Worm (Caenorhabditis elegans) whole organism, L1 larva: Measurements from ENCODE around the gene twk-8.

ENCODE experiments used
- C04F5.9 ChIP-seq: sonication (generic microtip); optimal IDR thresholded peaks from 2 replicates; lab custom pipeline; 2016; ENCODE audit warnings: missing genetic modification characterization, missing compliant biosample characterization
- C34B4.2 ChIP-seq: sonication (generic microtip); optimal IDR thresholded peaks from 2 replicates; lab custom pipeline; 2017; ENCODE audit warnings: mild to moderate bottlenecking, missing genetic modification characterization, missing compliant biosample characterization
- F16B12.6 ChIP-seq: fragments of 150-350 bp; optimal IDR thresholded peaks from 2 replicates; lab custom pipeline; 2014; ENCODE audit warnings: missing biosample characterization, missing genetic modification characterization
- aha-1 ChIP-seq: fragments of 150-350 bp; optimal IDR thresholded peaks from 2 replicates; lab custom pipeline; 2014; ENCODE audit warnings: missing biosample characterization, missing genetic modification characterization
- aly-2 ChIP-seq: fragments of 150-350 bp; optimal IDR thresholded peaks from 2 replicates; lab custom pipeline; 2014; ENCODE audit warnings: missing biosample characterization, missing genetic modification characterization
- ceh-63 ChIP-seq: fragments of 200-800 bp; sonication (Bioruptor generic); optimal IDR thresholded peaks from 2 replicates; lab custom pipeline; 2018; ENCODE audit warnings: mild to moderate bottlenecking, missing genetic modification characterization, missing compliant biosample characterization
- ceh-8 ChIP-seq: fragments of 200-800 bp; sonication (Bioruptor generic); optimal IDR thresholded peaks from 2 replicates; lab custom pipeline; 2018; ENCODE audit warnings: mild to moderate bottlenecking, missing genetic modification characterization, moderate library complexity, missing compliant biosample characterization
- ceh-88 ChIP-seq: fragments of 200-800 bp; sonication (Bioruptor generic); IDR thresholded peaks from 2 replicates; pipeline ENCODE4 v1.3.6; 2022; ENCODE audit warnings: missing genetic modification characterization, missing compliant biosample characterization
- ces-1 ChIP-seq: fragments of 150-350 bp; optimal IDR thresholded peaks from 2 replicates; lab custom pipeline; 2014; ENCODE audit warnings: missing biosample characterization, missing genetic modification reagents, missing genetic modification characterization
- dpl-1 ChIP-seq, 3 experiments: fragments of 150-350 bp in 2 of 3; sonication (generic microtip) in 1 of 3; optimal IDR thresholded peaks; 2 replicates each; lab custom pipeline; 2014 to 2017; ENCODE audit warnings: missing biosample characterization in 3 of 3, missing genetic modification characterization in 3 of 3, missing genetic modification reagents in 3 of 3
- efl-1 ChIP-seq, 4 experiments: fragments of 150-350 bp; optimal IDR thresholded peaks in 3 of 4; peaks in 1 of 4; 1 replicate in 1 of 4; 2 replicates in 3 of 4; lab custom pipeline; 2014; ENCODE audit warnings: missing biosample characterization in 2 of 4, missing genetic modification characterization in 2 of 4, missing genetic modification reagents in 2 of 4
- efl-3 ChIP-seq: fragments of 200-800 bp; sonication (Bioruptor generic); optimal IDR thresholded peaks from 2 replicates; lab custom pipeline; 2018; ENCODE audit warnings: mild to moderate bottlenecking, missing genetic modification characterization, missing compliant biosample characterization
- egl-13 ChIP-seq: sonication (generic microtip); optimal IDR thresholded peaks from 2 replicates; lab custom pipeline; 2016; ENCODE audit warnings: missing genotype, missing genetic modification reagents, missing genetic modification characterization, missing compliant biosample characterization
- ets-5 ChIP-seq: fragments of 200-800 bp; sonication (Bioruptor generic); IDR thresholded peaks from 2 replicates; pipeline ENCODE4 v1.3.6; 2022; ENCODE audit warnings: missing genetic modification characterization, missing compliant biosample characterization
- fkh-10 ChIP-seq: sonication (generic microtip); optimal IDR thresholded peaks from 2 replicates; lab custom pipeline; 2017; ENCODE audit warnings: missing biosample characterization, missing genetic modification reagents, missing genetic modification characterization
- fkh-4 ChIP-seq: sonication (generic microtip); optimal IDR thresholded peaks from 2 replicates; lab custom pipeline; 2016; ENCODE audit warnings: missing compliant biosample characterization, missing genetic modification characterization, borderline replicate concordance
- fos-1 ChIP-seq: fragments of 150-350 bp; optimal IDR thresholded peaks from 2 replicates; lab custom pipeline; 2014; ENCODE audit warnings: missing biosample characterization, missing genetic modification characterization
- hlh-4 ChIP-seq: sonication (generic microtip); optimal IDR thresholded peaks from 2 replicates; lab custom pipeline; 2016; ENCODE audit warnings: mild to moderate bottlenecking, missing genetic modification characterization, missing compliant biosample characterization
- irx-1 ChIP-seq: sonication (generic microtip); optimal IDR thresholded peaks from 2 replicates; lab custom pipeline; 2016; ENCODE audit warnings: missing genetic modification characterization, missing compliant biosample characterization
- jun-1 ChIP-seq: fragments of 150-350 bp; optimal IDR thresholded peaks from 2 replicates; lab custom pipeline; 2014; ENCODE audit warnings: missing biosample characterization, missing genetic modification reagents, missing genetic modification characterization
- lin-14 ChIP-seq: fragments of 200-800 bp; sonication (Bioruptor generic); optimal IDR thresholded peaks from 2 replicates; lab custom pipeline; 2018; ENCODE audit warnings: mild to moderate bottlenecking, missing genetic modification characterization, moderate library complexity, missing compliant biosample characterization
- lin-15B ChIP-seq: fragments of 150-350 bp; sonication (generic microtip); optimal IDR thresholded peaks from 3 replicates; lab custom pipeline; 2014; ENCODE audit warnings: missing biosample characterization, missing genetic modification characterization
- lin-35 ChIP-seq, 2 experiments: fragments of 150-350 bp; optimal IDR thresholded peaks; 2 replicates each; lab custom pipeline; 2014; ENCODE audit warnings: missing biosample characterization in 2 of 2, missing genetic modification characterization in 2 of 2, missing genetic modification reagents in 2 of 2
- lin-39 ChIP-seq: fragments of 150-350 bp; optimal IDR thresholded peaks from 2 replicates; lab custom pipeline; 2014; ENCODE audit warnings: missing biosample characterization, missing genetic modification reagents, missing genetic modification characterization
- lsy-2 ChIP-seq, 2 experiments: fragments of 150-350 bp; optimal IDR thresholded peaks; 2 replicates each; lab custom pipeline; 2014; ENCODE audit warnings: missing biosample characterization in 2 of 2, missing genetic modification characterization in 2 of 2
- mab-9 ChIP-seq: fragments of 200-800 bp; sonication (Bioruptor generic); IDR thresholded peaks from 2 replicates; pipeline ENCODE4 v1.3.6; 2022; ENCODE audit warnings: missing genetic modification reagents, missing genetic modification characterization, missing compliant biosample characterization
- mef-2 ChIP-seq: fragments of 150-350 bp; optimal IDR thresholded peaks from 2 replicates; lab custom pipeline; 2014; ENCODE audit warnings: missing biosample characterization, missing genetic modification characterization
- nhr-12 ChIP-seq: sonication (generic microtip); optimal IDR thresholded peaks from 2 replicates; lab custom pipeline; 2017; ENCODE audit warnings: missing biosample characterization, missing genetic modification characterization
- nhr-19 ChIP-seq: fragments of 200-800 bp; sonication (Bioruptor generic); conservative IDR thresholded peaks from 2 replicates; pipeline ENCODE4 v1.3.6; 2022; ENCODE audit warnings: missing genetic modification characterization, missing compliant biosample characterization
- nhr-237 ChIP-seq: fragments of 150-350 bp; optimal IDR thresholded peaks from 2 replicates; lab custom pipeline; 2014; ENCODE audit warnings: missing biosample characterization, missing genetic modification characterization
- nhr-28 ChIP-seq: fragments of 150-350 bp; optimal IDR thresholded peaks from 2 replicates; lab custom pipeline; 2014; ENCODE audit warnings: missing biosample characterization, missing genetic modification characterization
- nhr-71 ChIP-seq: sonication (generic microtip); optimal IDR thresholded peaks from 2 replicates; lab custom pipeline; 2016; ENCODE audit warnings: mild to moderate bottlenecking, missing genetic modification characterization, moderate library complexity, missing compliant biosample characterization
- nhr-76 ChIP-seq: sonication (generic microtip); optimal IDR thresholded peaks from 2 replicates; lab custom pipeline; 2017; ENCODE audit warnings: missing biosample characterization, missing genetic modification characterization
- nhr-77 ChIP-seq: fragments of 150-350 bp; optimal IDR thresholded peaks from 2 replicates; lab custom pipeline; 2014; ENCODE audit warnings: missing biosample characterization, missing genetic modification characterization
- nhr-85 ChIP-seq: sonication (generic microtip); peaks from one replicate; lab custom pipeline; 2016; ENCODE audit warnings: missing genetic modification characterization, inconsistent platforms, missing compliant biosample characterization
- nhr-90 ChIP-seq: sonication (generic microtip); optimal IDR thresholded peaks from 2 replicates; lab custom pipeline; 2016; ENCODE audit warnings: mild to moderate bottlenecking, missing genetic modification characterization, missing compliant biosample characterization; ENCODE audit not compliant: poor library complexity
- pax-3 ChIP-seq: fragments of 200-800 bp; sonication (Bioruptor generic); optimal IDR thresholded peaks from 2 replicates; lab custom pipeline; 2018; ENCODE audit warnings: mild to moderate bottlenecking, missing genetic modification characterization, moderate library complexity, missing compliant biosample characterization
- rnt-1 ChIP-seq: sonication (generic microtip); optimal IDR thresholded peaks from 2 replicates; lab custom pipeline; 2016; ENCODE audit warnings: mild to moderate bottlenecking, missing genetic modification characterization, moderate library complexity, missing compliant biosample characterization
- skn-1 ChIP-seq: fragments of 150-350 bp; optimal IDR thresholded peaks from 2 replicates; lab custom pipeline; 2014; ENCODE audit warnings: missing biosample characterization, missing genetic modification characterization
- snpc-4 ChIP-seq: fragments of 150-350 bp; optimal IDR thresholded peaks from 2 replicates; lab custom pipeline; 2014; ENCODE audit warnings: missing biosample characterization, missing genetic modification characterization
- sox-4 ChIP-seq: sonication (generic microtip); optimal IDR thresholded peaks from 2 replicates; lab custom pipeline; 2016; ENCODE audit warnings: missing genetic modification characterization, missing compliant biosample characterization
- sup-37 ChIP-seq: fragments of 200-800 bp; sonication (Bioruptor generic); optimal IDR thresholded peaks from 2 replicates; lab custom pipeline; 2018; ENCODE audit warnings: mild to moderate bottlenecking, missing genetic modification characterization, missing compliant biosample characterization
- xbp-1 ChIP-seq: sonication (generic microtip); optimal IDR thresholded peaks from 2 replicates; lab custom pipeline; 2016; ENCODE audit warnings: missing genetic modification characterization, missing compliant biosample characterization

Gene twk-8

DNA sequence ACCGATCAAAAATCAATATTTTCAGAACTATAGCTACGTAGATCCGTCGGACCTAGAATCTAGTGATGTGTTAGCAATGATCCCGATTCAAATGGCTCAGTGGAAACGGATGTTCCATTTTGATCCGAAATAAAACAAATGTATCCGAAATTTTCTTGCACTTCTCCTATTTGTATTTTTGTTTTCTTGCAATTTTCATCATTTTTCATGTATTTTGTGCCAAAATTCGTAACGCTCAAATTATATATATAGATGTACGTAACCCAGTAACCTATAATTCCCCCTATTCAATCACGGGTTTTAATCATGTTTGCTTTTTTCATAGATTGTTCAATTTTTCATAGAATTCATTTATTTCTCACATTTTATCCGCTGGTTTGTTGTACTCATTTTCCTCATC is 16.8 kb downstream of the twk-8 start, which contains the start of gene gldi-10:
gldi-10 (plus strand) TSS at position 301 of the 400 bp plus-strand sequence.
- no peak for TF ChIP-seq lsy-2 (tag; optimal IDR thresholded peaks at IDR 0.05; lab: Kevin White, UChicago)
- no peak for TF ChIP-seq efl-1 (optimal IDR thresholded peaks at IDR 0.05; lab: Kevin White, UChicago)
- TF ChIP-seq efl-1 (GFP tag; optimal IDR thresholded peaks at IDR 0.05 in 1 of 2; lab: Kevin White, UChicago) = peak in 1 of 2 experiments; percentile 78
- TF ChIP-seq ceh-8 (GFP tag; lab: Kevin White, UChicago) = no peak

ce11 chrIV:9100835-9101234 is 18.7 kb downstream of the twk-8 start:
- no peak for TF ChIP-seq nhr-28 (tag; lab: Kevin White, UChicago)
- TF ChIP-seq ceh-8 (GFP tag; lab: Kevin White, UChicago) = no peak
- no peak for TF ChIP-seq nhr-76
- no peak for TF ChIP-seq irx-1 (tag; lab: Kevin White, UChicago)
- no peak for TF ChIP-seq efl-3
- no peak for TF ChIP-seq nhr-85 (tag; lab: Kevin White, UChicago)
- TF ChIP-seq rnt-1 (tag; lab: Kevin White, UChicago) = no peak

DNA sequence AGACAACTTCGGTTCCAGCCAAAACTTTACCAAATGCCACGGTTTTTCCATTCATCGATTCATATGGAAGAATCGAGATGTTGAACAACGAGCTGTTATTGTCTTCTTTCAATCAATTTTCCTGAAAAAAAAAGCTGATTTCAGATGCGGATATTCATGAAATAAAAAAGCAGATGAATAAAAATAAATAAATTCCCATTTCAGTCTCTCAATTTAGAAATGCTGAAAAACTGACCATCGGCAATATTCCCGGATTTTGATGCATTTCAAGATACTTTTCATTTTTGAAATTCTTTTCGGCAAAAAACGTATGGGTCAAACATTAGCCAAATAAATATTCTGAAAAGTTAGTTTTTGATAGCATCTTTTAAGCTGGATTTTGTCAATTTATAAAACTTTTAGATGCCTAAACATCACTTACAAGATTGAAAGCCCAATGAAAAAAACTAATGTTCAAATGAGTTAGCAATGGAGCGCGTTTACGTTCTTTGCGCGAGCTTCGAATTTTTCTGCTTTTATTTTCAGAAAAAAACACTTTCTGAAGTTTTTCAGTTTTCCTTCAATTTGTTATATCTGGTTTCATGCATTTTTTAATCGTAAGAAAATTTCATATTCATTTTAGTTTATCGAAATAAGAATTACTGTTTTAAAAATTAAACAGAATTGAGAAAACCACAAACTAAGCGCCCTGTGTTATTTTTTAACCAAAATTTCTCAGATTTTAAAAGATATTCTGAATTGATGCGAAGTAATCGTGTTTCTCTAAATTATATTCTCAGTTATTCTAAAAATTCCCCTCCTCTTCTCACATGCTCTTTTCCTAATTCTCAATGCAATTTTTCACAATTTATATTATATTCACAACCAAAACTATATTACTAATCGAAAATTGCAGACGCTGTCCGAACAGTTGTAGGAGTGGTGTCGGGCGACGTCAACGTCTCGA is 22.2 kb downstream of the twk-8 start, which contains the start of the genes C01F6.14 and fem-3:
C01F6.14 (minus strand) TSS at position 51 of the 946 bp plus-strand sequence.
fem-3 (plus strand) TSS at position 896 of the 946 bp plus-strand sequence.
- TF ChIP-seq mef-2 (tag; lab: Kevin White, UChicago) (no peak), ceh-63 (GFP tag; lab: Kevin White, UChicago) (no peak), hlh-4 (tag; lab: Kevin White, UChicago) (no peak), skn-1 (tag; lab: Kevin White, UChicago) (peak; percentile 14), sox-4 (no peak), fkh-4 (tag; lab: Kevin White, UChicago) (no peak), ets-5 (GFP tag; lab: Robert Waterston, UW) (no peak), nhr-12 (no peak), ceh-88 (GFP tag; lab: Robert Waterston, UW) (no peak), egl-13 (no peak), aly-2 (tag; lab: Kevin White, UChicago) (no peak), xbp-1 (no peak), C04F5.9 (tag; lab: Kevin White, UChicago) (no peak), lsy-2 (tag; optimal IDR thresholded peaks at IDR 0.05; lab: Kevin White, UChicago) (peak in 1 of 2 experiments; percentile 54), C34B4.2 (tag; lab: Kevin White, UChicago) (no peak), nhr-19 (GFP tag; lab: Robert Waterston, UW) (no peak), irx-1 (tag; lab: Kevin White, UChicago) (no peak), aha-1 (tag; lab: Kevin White, UChicago) (no peak), efl-1 (optimal IDR thresholded peaks at IDR 0.05; lab: Kevin White, UChicago) (peak; percentile 9 to 73), efl-1 (GFP tag; optimal IDR thresholded peaks at IDR 0.05 in 1 of 2; lab: Kevin White, UChicago) (peak; percentile 79 to 97), fkh-10 (GFP tag; lab: Kevin White, UChicago) (no peak), nhr-85 (tag; lab: Kevin White, UChicago) (peak; percentile 41), lin-35 (GFP tag; optimal IDR thresholded peaks at IDR 0.05; lab: Kevin White, UChicago) (peak; percentile 55 to 81), ces-1 (GFP tag; lab: Kevin White, UChicago) (no peak), sup-37 (GFP tag; lab: Kevin White, UChicago) (no peak), nhr-77 (tag; lab: Kevin White, UChicago) (no peak), pax-3 (tag; lab: Kevin White, UChicago) (no peak), dpl-1 (GFP tag; optimal IDR thresholded peaks at IDR 0.05; lab: Kevin White, UChicago) (peak; percentile 45 to 82 (median 70))

DNA sequence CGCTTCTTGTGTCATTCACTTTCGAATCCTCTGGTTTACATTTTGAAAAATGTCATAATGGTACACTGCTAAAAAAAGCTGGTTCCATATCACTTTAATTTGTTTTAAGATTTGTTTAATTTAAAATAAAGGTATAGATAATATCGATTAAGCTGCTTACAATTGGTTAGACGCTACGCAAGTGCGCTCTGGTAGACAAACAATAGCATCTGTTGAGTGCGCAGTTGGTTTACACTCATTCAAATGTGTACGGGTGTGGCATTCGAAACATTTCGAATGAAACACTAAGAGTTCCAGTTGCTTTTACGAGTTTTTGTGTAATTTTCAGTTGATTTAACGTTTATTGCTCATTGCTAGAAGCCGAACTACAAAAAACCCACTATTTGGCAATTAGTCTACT is 25.3 kb downstream of the twk-8 start:
- TF ChIP-seq lin-15B (peak; percentile 43), efl-1 (optimal IDR thresholded peaks at IDR 0.05; lab: Kevin White, UChicago) (peak; percentile 36 to 53), efl-1 (GFP tag; optimal IDR thresholded peaks at IDR 0.05 in 1 of 2; lab: Kevin White, UChicago) (peak; percentile 39 to 51), skn-1 (tag; lab: Kevin White, UChicago) (peak; percentile 41), sox-4 (no peak), jun-1 (tag; lab: Kevin White, UChicago) (no peak), lin-14 (peak; percentile 72), lin-39 (tag; lab: Kevin White, UChicago) (no peak), mab-9 (no peak), lsy-2 (tag; optimal IDR thresholded peaks at IDR 0.05; lab: Kevin White, UChicago) (peak; percentile 8 to 57), nhr-71 (tag; lab: Kevin White, UChicago) (peak; percentile 49), nhr-237 (tag; lab: Kevin White, UChicago) (no peak), nhr-77 (tag; lab: Kevin White, UChicago) (peak; percentile 39), lin-35 (GFP tag; optimal IDR thresholded peaks at IDR 0.05; lab: Kevin White, UChicago) (peak; percentile 43 to 66), nhr-90 (tag; lab: Kevin White, UChicago) (no peak), snpc-4 (no peak), fos-1 (no peak), F16B12.6 (tag; lab: Kevin White, UChicago) (peak; percentile 17)
